ENCODE assay signal across 5 worm cellular contexts in genomic region chrII:8016761-8017160, ce11.
TF ChIP-seq lines count a peak whose summit lies in the region.

No protein-coding gene starts in this region.

TF ChIP-seq in whole organism, L1 larva, 84 proteins besides CTCF, POLR2A, EP300 and RAD21 (continued from another document and continues in another):
- TF ChIP-seq lin-13 (GFP tag; optimal IDR thresholded peaks at IDR 0.05; lab: Kevin White, UChicago) (peak; percentile 56), ceh-82 (tag; optimal IDR thresholded peaks at IDR 0.05; lab: Kevin White, UChicago) (peak in 1 of 3 experiments; percentile 27), jun-1 (tag; optimal IDR thresholded peaks at IDR 0.05; lab: Kevin White, UChicago) (peak; percentile 54), lsy-2 (tag; optimal IDR thresholded peaks at IDR 0.05; lab: Kevin White, UChicago) (peak; percentile 46 to 82), hpl-2 (GFP tag; optimal IDR thresholded peaks at IDR 0.05; lab: Kevin White, UChicago) (peak; percentile 50), irx-1 (tag; optimal IDR thresholded peaks at IDR 0.05; lab: Kevin White, UChicago) (peak; percentile 22), nhr-84 (tag; optimal IDR thresholded peaks at IDR 0.05; lab: Kevin White, UChicago) (no peak), F16B12.6 (tag; optimal IDR thresholded peaks at IDR 0.05; lab: Kevin White, UChicago) (no peak), lin-14 (GFP tag; optimal IDR thresholded peaks at IDR 0.05; lab: Kevin White, UChicago) (peak; percentile 93), dsc-1 (tag; optimal IDR thresholded peaks at IDR 0.05; lab: Kevin White, UChicago) (no peak), unc-130 (tag; optimal IDR thresholded peaks at IDR 0.05; lab: Kevin White, UChicago) (peak; percentile 66), ama-1 (optimal IDR thresholded peaks at IDR 0.05; lab: Kevin White, UChicago) (peak; percentile 32), ztf-4 (tag; optimal IDR thresholded peaks at IDR 0.05; lab: Kevin White, UChicago) (peak; percentile 67), vab-15 (tag; optimal IDR thresholded peaks at IDR 0.05; lab: Kevin White, UChicago) (peak; percentile 83), nhr-11 (tag; optimal IDR thresholded peaks at IDR 0.05; lab: Kevin White, UChicago) (no peak), nhr-76 (tag; optimal IDR thresholded peaks at IDR 0.05; lab: Kevin White, UChicago) (no peak), nhr-71 (tag; optimal IDR thresholded peaks at IDR 0.05; lab: Kevin White, UChicago) (peak; percentile 93), blmp-1 (tag; optimal IDR thresholded peaks at IDR 0.05; lab: Kevin White, UChicago) (peak; percentile 92), nhr-77 (tag; optimal IDR thresholded peaks at IDR 0.05; lab: Kevin White, UChicago) (no peak), grh-1 (GFP tag; IDR thresholded peaks at IDR 0.05; lab: Robert Waterston, UW) (peak; percentile 59), nhr-12 (tag; optimal IDR thresholded peaks at IDR 0.05; lab: Kevin White, UChicago) (no peak), elt-2 (tag; optimal IDR thresholded peaks at IDR 0.05; lab: Kevin White, UChicago) (peak; percentile 82), rnt-1 (tag; optimal IDR thresholded peaks at IDR 0.05; lab: Kevin White, UChicago) (no peak), nhr-237 (tag; optimal IDR thresholded peaks at IDR 0.05; lab: Kevin White, UChicago) (no peak), swsn-7 (tag; optimal IDR thresholded peaks at IDR 0.05; lab: Kevin White, UChicago) (peak; percentile 80), snu-23 (GFP tag; optimal IDR thresholded peaks at IDR 0.05; lab: Kevin White, UChicago) (peak; percentile 88), nhr-19 (GFP tag; conservative IDR thresholded peaks at IDR 0.05; lab: Robert Waterston, UW) (peak; percentile 80)

TF ChIP-seq in whole organism, L2 larva, 48 proteins besides CTCF, POLR2A, EP300 and RAD21 (continued from another document and continues in another):
- peak; percentile 12 for TF ChIP-seq lin-13 (GFP tag; optimal IDR thresholded peaks at IDR 0.05; lab: Kevin White, UChicago)
- peak; percentile 82 to 86 for TF ChIP-seq mdl-1 (tag; optimal IDR thresholded peaks at IDR 0.05; lab: Kevin White, UChicago)
- no peak for TF ChIP-seq ZK546.5 (tag; optimal IDR thresholded peaks at IDR 0.05; lab: Kevin White, UChicago)
- no peak for TF ChIP-seq sem-4 (tag; optimal IDR thresholded peaks at IDR 0.05; lab: Kevin White, UChicago)
- TF ChIP-seq R02D3.7 (tag; optimal IDR thresholded peaks at IDR 0.05; lab: Kevin White, UChicago), result no peak
- TF ChIP-seq gmeb-1 (tag; optimal IDR thresholded peaks at IDR 0.05; lab: Kevin White, UChicago), result peak; percentile 75
- TF ChIP-seq sma-3 (GFP tag; optimal IDR thresholded peaks at IDR 0.05; lab: Kevin White, UChicago), result peak; percentile 94
- TF ChIP-seq nhr-77 (tag; optimal IDR thresholded peaks at IDR 0.05; lab: Kevin White, UChicago), result no peak
- no peak for TF ChIP-seq snpc-4 (tag; optimal IDR thresholded peaks at IDR 0.05; lab: Kevin White, UChicago)
- peak; percentile 65 for TF ChIP-seq blmp-1 (tag; optimal IDR thresholded peaks at IDR 0.05; lab: Kevin White, UChicago; ENCODE audit: insufficient read depth)
- peak; percentile 35 for TF ChIP-seq F13H6.1 (tag; optimal IDR thresholded peaks at IDR 0.05; lab: Kevin White, UChicago)
- TF ChIP-seq mbf-1 (tag; optimal IDR thresholded peaks at IDR 0.05; lab: Kevin White, UChicago), result no peak
- no peak for TF ChIP-seq dmd-4 (tag; optimal IDR thresholded peaks at IDR 0.05; lab: Kevin White, UChicago)
- TF ChIP-seq nhr-129 (tag; optimal IDR thresholded peaks at IDR 0.05; lab: Kevin White, UChicago), result peak; percentile 92
- TF ChIP-seq crh-2 (tag; optimal IDR thresholded peaks at IDR 0.05; lab: Kevin White, UChicago), result peak; percentile 83
- no peak for TF ChIP-seq nhr-23 (tag; optimal IDR thresholded peaks at IDR 0.05; lab: Kevin White, UChicago)
- no peak for TF ChIP-seq ztf-1 (GFP tag; conservative IDR thresholded peaks at IDR 0.05; lab: Robert Waterston, UW)
- TF ChIP-seq nhr-25 (tag; optimal IDR thresholded peaks at IDR 0.05; lab: Kevin White, UChicago), result peak; percentile 97
- no peak for TF ChIP-seq nhr-11 (tag; optimal IDR thresholded peaks at IDR 0.05; lab: Kevin White, UChicago)
- TF ChIP-seq alr-1 (tag; optimal IDR thresholded peaks at IDR 0.05; lab: Kevin White, UChicago), result no peak
- TF ChIP-seq mab-5 (tag; optimal IDR thresholded peaks at IDR 0.05; lab: Kevin White, UChicago), result no peak
- no peak for TF ChIP-seq unc-39 (tag; optimal IDR thresholded peaks at IDR 0.05; lab: Kevin White, UChicago)
- TF ChIP-seq unc-55 (GFP tag; optimal IDR thresholded peaks at IDR 0.05; lab: Kevin White, UChicago), result no peak
- peak; percentile 98 for TF ChIP-seq sma-9 (GFP tag; optimal IDR thresholded peaks at IDR 0.05; lab: Kevin White, UChicago)
- TF ChIP-seq sma-9 (tag; optimal IDR thresholded peaks at IDR 0.05; lab: Kevin White, UChicago), result no peak
- no peak for TF ChIP-seq elt-1 (tag; optimal IDR thresholded peaks at IDR 0.05; lab: Kevin White, UChicago)
- TF ChIP-seq C34F6.9 (tag; optimal IDR thresholded peaks at IDR 0.05; lab: Kevin White, UChicago), result peak; percentile 49
- peak; percentile 20 for TF ChIP-seq ama-1 (optimal IDR thresholded peaks at IDR 0.05; lab: Kevin White, UChicago)

TF ChIP-seq in whole organism, L3 larva, 47 proteins besides CTCF, POLR2A, EP300 and RAD21 (continued from another document):
- TF ChIP-seq nhr-25 (tag; optimal IDR thresholded peaks at IDR 0.05; lab: Kevin White, UChicago), result peak; percentile 93
- TF ChIP-seq lsy-12 (tag; optimal IDR thresholded peaks at IDR 0.05; lab: Kevin White, UChicago), result peak; percentile 77
- peak; percentile 49 for TF ChIP-seq nfya-1 (tag; optimal IDR thresholded peaks at IDR 0.05; lab: Kevin White, UChicago; ENCODE audit: insufficient read depth)
- TF ChIP-seq elt-3 (tag; optimal IDR thresholded peaks at IDR 0.05; lab: Kevin White, UChicago), result peak in 2 of 3 experiments; percentile 46 to 59
- TF ChIP-seq mdl-1 (tag; optimal IDR thresholded peaks at IDR 0.05; lab: Kevin White, UChicago), result peak; percentile 73
- no peak for TF ChIP-seq unc-39 (tag; optimal IDR thresholded peaks at IDR 0.05; lab: Kevin White, UChicago)
TF ChIP-seq in whole organism, L3 larva: peak in this region for 14.

TF ChIP-seq in whole organism, L4 larva, 104 proteins besides CTCF, POLR2A, EP300 and RAD21 (continued from another document and continues in another):
- TF ChIP-seq R02D3.7 (tag; optimal IDR thresholded peaks at IDR 0.05; lab: Kevin White, UChicago) (no peak), cey-2 (tag; optimal IDR thresholded peaks at IDR 0.05; lab: Kevin White, UChicago; ENCODE audit: borderline replicate concordance, insufficient read depth) (peak; percentile 58), php-3 (GFP tag; IDR thresholded peaks at IDR 0.05; lab: Robert Waterston, UW) (0 out of 2 replicates have a peak, but pooled peaks have one; percentile 54), madf-9 (GFP tag; conservative IDR thresholded peaks at IDR 0.05; lab: Robert Waterston, UW) (peak; percentile 6; the same call in 1 of the 2 replicates), egl-43 (GFP tag; IDR thresholded peaks at IDR 0.05; lab: Robert Waterston, UW) (no peak), nhr-41 (GFP tag; IDR thresholded peaks at IDR 0.05; lab: Robert Waterston, UW) (no peak), daf-16 (GFP tag; optimal IDR thresholded peaks at IDR 0.05; lab: Kevin White, UChicago) (no peak), daf-16 (tag; optimal IDR thresholded peaks at IDR 0.05; lab: Kevin White, UChicago) (peak; percentile 83), F44E2.7 (GFP tag; IDR thresholded peaks at IDR 0.05; lab: Robert Waterston, UW) (no peak), dpl-1 (GFP tag; optimal IDR thresholded peaks at IDR 0.05; lab: Kevin White, UChicago) (peak; percentile 25), gei-8 (GFP tag; optimal IDR thresholded peaks at IDR 0.05; lab: Kevin White, UChicago) (no peak), hmg-1.1 (GFP tag; IDR thresholded peaks at IDR 0.05; lab: Robert Waterston, UW) (peak; percentile 31), mes-2 (tag; optimal IDR thresholded peaks at IDR 0.05; lab: Kevin White, UChicago; ENCODE audit: poor library complexity, severe bottlenecking) (peak; percentile 44), nhr-10 (tag; optimal IDR thresholded peaks at IDR 0.05; lab: Kevin White, UChicago) (peak; percentile 72), hlh-11 (tag; optimal IDR thresholded peaks at IDR 0.05; lab: Kevin White, UChicago) (peak; percentile 97), mdl-1 (tag; optimal IDR thresholded peaks at IDR 0.05; lab: Kevin White, UChicago) (peak; percentile 86 to 96), snpc-1.2 (GFP tag; IDR thresholded peaks at IDR 0.05; lab: Robert Waterston, UW) (no peak), mep-1 (tag; optimal IDR thresholded peaks at IDR 0.05; lab: Kevin White, UChicago) (peak; percentile 74), hlh-30 (tag; optimal IDR thresholded peaks at IDR 0.05; lab: Kevin White, UChicago; ENCODE audit: insufficient read depth) (peak; percentile 95), fos-1 (tag; optimal IDR thresholded peaks at IDR 0.05; lab: Kevin White, UChicago) (peak; percentile 70), ztf-7 (tag; optimal IDR thresholded peaks at IDR 0.05; lab: Kevin White, UChicago) (peak; percentile 61), nhr-6 (tag; optimal IDR thresholded peaks at IDR 0.05; lab: Kevin White, UChicago) (peak; percentile 40), ceh-44 (GFP tag; IDR thresholded peaks at IDR 0.05; lab: Robert Waterston, UW) (no peak), nhr-28 (tag; optimal IDR thresholded peaks at IDR 0.05; lab: Kevin White, UChicago) (peak; percentile 87), lin-1 (GFP tag; IDR thresholded peaks at IDR 0.05; lab: Robert Waterston, UW) (peak; percentile 60; the same call in 1 of the 2 replicates), T20F7.1 (GFP tag; optimal IDR thresholded peaks at IDR 0.05; lab: Kevin White, UChicago) (peak; percentile 78), daf-8 (GFP tag; IDR thresholded peaks at IDR 0.05; lab: Robert Waterston, UW) (no peak), lin-29 (GFP tag; IDR thresholded peaks at IDR 0.05; lab: Robert Waterston, UW) (no peak), zfp-3 (GFP tag; conservative IDR thresholded peaks at IDR 0.05; lab: Robert Waterston, UW) (0 out of 2 replicates have a peak, but pooled peaks have one; percentile 18), lir-3 (tag; optimal IDR thresholded peaks at IDR 0.05; lab: Kevin White, UChicago) (no peak), tra-1 (GFP tag; IDR thresholded peaks at IDR 0.05; lab: Robert Waterston, UW) (peak; percentile 82), unc-62 (GFP tag; optimal IDR thresholded peaks at IDR 0.05 in 1 of 2; lab: Kevin White, UChicago) (peak in 1 of 2 experiments; percentile 99), unc-62 (tag; optimal IDR thresholded peaks at IDR 0.05; lab: Kevin White, UChicago) (no peak), unc-130 (GFP tag; optimal IDR thresholded peaks at IDR 0.05; lab: Kevin White, UChicago) (no peak), vab-7 (GFP tag; IDR thresholded peaks at IDR 0.05; lab: Robert Waterston, UW) (no peak), ceh-20 (GFP tag; IDR thresholded peaks at IDR 0.05; lab: Robert Waterston, UW) (0 out of 2 replicates have a peak, but pooled peaks have one; percentile 36), D1046.2 (GFP tag; IDR thresholded peaks at IDR 0.05; lab: Robert Waterston, UW) (peak; percentile 62; the same call in 1 of the 2 replicates), F37D6.2 (tag; optimal IDR thresholded peaks at IDR 0.05; lab: Kevin White, UChicago) (no peak)

TF ChIP-seq in whole organism, young adult, 124 proteins besides CTCF, POLR2A, EP300 and RAD21 (continued from another document and continues in another):
- no peak for TF ChIP-seq C17E4.6 (GFP tag; IDR thresholded peaks at IDR 0.05; lab: Robert Waterston, UW)
- TF ChIP-seq rpc-1 (optimal IDR thresholded peaks at IDR 0.05; lab: Kevin White, UChicago), result no peak
- no peak for TF ChIP-seq rpc-1 (tag; optimal IDR thresholded peaks at IDR 0.05; lab: Kevin White, UChicago)
- no peak for TF ChIP-seq F55B11.4 (tag; optimal IDR thresholded peaks at IDR 0.05; lab: Kevin White, UChicago; ENCODE audit: borderline replicate concordance, insufficient read depth)
- peak; percentile 22 for TF ChIP-seq nhr-90 (tag; optimal IDR thresholded peaks at IDR 0.05; lab: Kevin White, UChicago)
- peak; percentile 58 for TF ChIP-seq chd-7 (tag; optimal IDR thresholded peaks at IDR 0.05; lab: Kevin White, UChicago)
- TF ChIP-seq pha-4 (tag; optimal IDR thresholded peaks at IDR 0.05; lab: Kevin White, UChicago), result no peak
- peak; percentile 17 for TF ChIP-seq ztf-22 (GFP tag; optimal IDR thresholded peaks at IDR 0.05; lab: Kevin White, UChicago)
- TF ChIP-seq ceh-27 (GFP tag; optimal IDR thresholded peaks at IDR 0.05; lab: Kevin White, UChicago), result no peak
- no peak for TF ChIP-seq nhr-27 (tag; optimal IDR thresholded peaks at IDR 0.05; lab: Kevin White, UChicago)
- TF ChIP-seq ama-1 (optimal IDR thresholded peaks at IDR 0.05; lab: Kevin White, UChicago), result peak; percentile 5
- no peak for TF ChIP-seq ama-1 (GFP tag; optimal IDR thresholded peaks at IDR 0.05; lab: Kevin White, UChicago)
- TF ChIP-seq mxl-1 (tag; optimal IDR thresholded peaks at IDR 0.05; lab: Kevin White, UChicago), result no peak
- no peak for TF ChIP-seq F33H1.4 (GFP tag; IDR thresholded peaks at IDR 0.05; lab: Robert Waterston, UW)
- peak; percentile 40 for TF ChIP-seq ztf-3 (GFP tag; optimal IDR thresholded peaks at IDR 0.05; lab: Kevin White, UChicago)
- TF ChIP-seq B0336.3 (GFP tag; IDR thresholded peaks at IDR 0.05; lab: Robert Waterston, UW), result 0 out of 2 replicates have a peak, but pooled peaks have one; percentile 8
- TF ChIP-seq rcor-1 (GFP tag; IDR thresholded peaks at IDR 0.05; lab: Robert Waterston, UW), result peak; percentile 66
- TF ChIP-seq Y53G8AR.9 (GFP tag; conservative IDR thresholded peaks at IDR 0.05; lab: Robert Waterston, UW), result 0 out of 2 replicates have a peak, but pooled peaks have one; percentile 54
- TF ChIP-seq Y56A3A.18 (GFP tag; IDR thresholded peaks at IDR 0.05; lab: Robert Waterston, UW), result no peak
- TF ChIP-seq mes-4 (tag; optimal IDR thresholded peaks at IDR 0.05; lab: Kevin White, UChicago), result no peak
- peak; percentile 55 for TF ChIP-seq tbp1 (GFP tag; optimal IDR thresholded peaks at IDR 0.05; lab: Kevin White, UChicago)
- no peak for TF ChIP-seq B0035.1 (tag; optimal IDR thresholded peaks at IDR 0.05; lab: Kevin White, UChicago)
- TF ChIP-seq unc-62 (GFP tag; optimal IDR thresholded peaks at IDR 0.05; lab: Kevin White, UChicago), result peak; percentile 45
- TF ChIP-seq egl-44 (GFP tag; IDR thresholded peaks at IDR 0.05; lab: Robert Waterston, UW), result 0 out of 2 replicates have a peak, but pooled peaks have one; percentile 33
- TF ChIP-seq tlf-1 (GFP tag; optimal IDR thresholded peaks at IDR 0.05; lab: Kevin White, UChicago), result peak; percentile 43
- no peak for TF ChIP-seq nhr-179 (tag; optimal IDR thresholded peaks at IDR 0.05; lab: Kevin White, UChicago)
- TF ChIP-seq F52B5.7 (tag; optimal IDR thresholded peaks at IDR 0.05; lab: Kevin White, UChicago), result no peak
- no peak for TF ChIP-seq bed-2 (GFP tag; IDR thresholded peaks at IDR 0.05; lab: Robert Waterston, UW)
- TF ChIP-seq attf-3 (GFP tag; conservative IDR thresholded peaks at IDR 0.05; lab: Robert Waterston, UW), result no peak
- no peak for TF ChIP-seq dpl-1 (GFP tag; optimal IDR thresholded peaks at IDR 0.05; lab: Kevin White, UChicago)
- TF ChIP-seq F57A8.1 (GFP tag; optimal IDR thresholded peaks at IDR 0.05; lab: Kevin White, UChicago), result no peak
- TF ChIP-seq efl-1 (GFP tag; optimal IDR thresholded peaks at IDR 0.05; lab: Kevin White, UChicago), result no peak
- peak in 1 of 3 experiments; percentile 28 for TF ChIP-seq lin-35 (GFP tag; optimal IDR thresholded peaks at IDR 0.05; lab: Kevin White, UChicago)
- TF ChIP-seq snpc-4 (GFP tag; optimal IDR thresholded peaks at IDR 0.05; lab: Kevin White, UChicago), result no peak
- TF ChIP-seq snpc-4 (tag; optimal IDR thresholded peaks at IDR 0.05; lab: Kevin White, UChicago), result peak in 1 of 4 experiments; percentile 6
- TF ChIP-seq pbrm-1 (GFP tag; IDR thresholded peaks at IDR 0.05; lab: Robert Waterston, UW), result 0 out of 2 replicates have a peak, but pooled peaks have one; percentile 30
- TF ChIP-seq B0019.2 (GFP tag; conservative IDR thresholded peaks at IDR 0.05; lab: Robert Waterston, UW), result no peak
- TF ChIP-seq lin-54 (GFP tag; optimal IDR thresholded peaks at IDR 0.05; lab: Kevin White, UChicago), result peak; percentile 53
- TF ChIP-seq snpc-1.3 (tag; optimal IDR thresholded peaks at IDR 0.05; lab: Kevin White, UChicago; ENCODE audit: insufficient read depth), result no peak
- TF ChIP-seq akir-1 (GFP tag; optimal IDR thresholded peaks at IDR 0.05; lab: Kevin White, UChicago), result peak; percentile 28
- no peak for TF ChIP-seq bed-1 (GFP tag; IDR thresholded peaks at IDR 0.05; lab: Robert Waterston, UW)
- TF ChIP-seq snpc-3.4 (tag; optimal IDR thresholded peaks at IDR 0.05; lab: Kevin White, UChicago), result peak; percentile 6
- peak; percentile 57 for TF ChIP-seq mcd-1 (GFP tag; IDR thresholded peaks at IDR 0.05; lab: Robert Waterston, UW)
- no peak for TF ChIP-seq rec-8 (tag; optimal IDR thresholded peaks at IDR 0.05; lab: Kevin White, UChicago)
